Worm (Caenorhabditis elegans) whole organism, L1 larva: ENCODE measurements around the gene W10C6.2.
A peak's percentile ranks its signal among the peaks of the same experiment; 100 is the strongest.

ENCODE experiments used
- C04F5.9 ChIP-seq: sonication (generic microtip); optimal IDR thresholded peaks from 2 replicates; lab custom pipeline; 2016; ENCODE audit warnings: missing genetic modification characterization, missing compliant biosample characterization
- Y116A8C.19 ChIP-seq: sonication (generic microtip); optimal IDR thresholded peaks from 2 replicates; lab custom pipeline; 2016; ENCODE audit warnings: missing compliant biosample characterization, missing genetic modification characterization, borderline replicate concordance
- aha-1 ChIP-seq: fragments of 150-350 bp; optimal IDR thresholded peaks from 2 replicates; lab custom pipeline; 2014; ENCODE audit warnings: missing biosample characterization, missing genetic modification characterization
- ama-1 ChIP-seq: fragments of 150-350 bp; optimal IDR thresholded peaks from 2 replicates; lab custom pipeline; 2014
- ceh-63 ChIP-seq: fragments of 200-800 bp; sonication (Bioruptor generic); optimal IDR thresholded peaks from 2 replicates; lab custom pipeline; 2018; ENCODE audit warnings: mild to moderate bottlenecking, missing genetic modification characterization, missing compliant biosample characterization
- ceh-82 ChIP-seq, 3 experiments: fragments of 150-350 bp in 1 of 3; sonication (generic microtip) in 2 of 3; optimal IDR thresholded peaks; 2 replicates each; lab custom pipeline; 2014 to 2017; ENCODE audit warnings: missing biosample characterization in 3 of 3, missing genetic modification characterization in 3 of 3
- ceh-90 ChIP-seq: sonication (generic microtip); optimal IDR thresholded peaks from 2 replicates; lab custom pipeline; 2016; ENCODE audit warnings: missing genetic modification characterization, missing compliant biosample characterization
- ces-1 ChIP-seq: fragments of 150-350 bp; optimal IDR thresholded peaks from 2 replicates; lab custom pipeline; 2014; ENCODE audit warnings: missing biosample characterization, missing genetic modification reagents, missing genetic modification characterization
- dsc-1 ChIP-seq: sonication (generic microtip); optimal IDR thresholded peaks from 2 replicates; lab custom pipeline; 2016; ENCODE audit warnings: mild to moderate bottlenecking, missing genetic modification characterization, missing compliant biosample characterization
- efl-1 ChIP-seq, 4 experiments: fragments of 150-350 bp; optimal IDR thresholded peaks in 3 of 4; peaks in 1 of 4; 1 replicate in 1 of 4; 2 replicates in 3 of 4; lab custom pipeline; 2014; ENCODE audit warnings: missing biosample characterization in 2 of 4, missing genetic modification characterization in 2 of 4, missing genetic modification reagents in 2 of 4
- efl-3 ChIP-seq: fragments of 200-800 bp; sonication (Bioruptor generic); optimal IDR thresholded peaks from 2 replicates; lab custom pipeline; 2018; ENCODE audit warnings: mild to moderate bottlenecking, missing genetic modification characterization, missing compliant biosample characterization
- egl-27 ChIP-seq, 2 experiments: fragments of 150-350 bp in 1 of 2; sonication (generic microtip); optimal IDR thresholded peaks; 3 replicates each; lab custom pipeline; 2017 to 2018; ENCODE audit warnings: missing biosample characterization in 2 of 2, missing genetic modification characterization in 2 of 2, missing genetic modification reagents in 2 of 2
- elt-2 ChIP-seq: sonication (generic microtip); optimal IDR thresholded peaks from 2 replicates; lab custom pipeline; 2016; ENCODE audit warnings: missing genetic modification characterization, mild to moderate bottlenecking, inconsistent platforms, missing compliant biosample characterization, missing genetic modification reagents
- elt-3 ChIP-seq, 6 experiments: fragments of 150-350 bp in 1 of 6; sonication (generic microtip); optimal IDR thresholded peaks; 2 replicates each; lab custom pipeline; 2017 to 2018; ENCODE audit warnings: missing biosample characterization in 6 of 6, missing genetic modification characterization in 6 of 6, inconsistent platforms in 1 of 6
- ets-5 ChIP-seq: fragments of 200-800 bp; sonication (Bioruptor generic); IDR thresholded peaks from 2 replicates; pipeline ENCODE4 v1.3.6; 2022; ENCODE audit warnings: missing genetic modification characterization, missing compliant biosample characterization
- fos-1 ChIP-seq: fragments of 150-350 bp; optimal IDR thresholded peaks from 2 replicates; lab custom pipeline; 2014; ENCODE audit warnings: missing biosample characterization, missing genetic modification characterization
- hlh-17 ChIP-seq: fragments of 200-800 bp; sonication (Bioruptor generic); optimal IDR thresholded peaks from 2 replicates; lab custom pipeline; 2018; ENCODE audit warnings: missing genetic modification characterization, mild to moderate bottlenecking, missing compliant biosample characterization, moderate library complexity, borderline replicate concordance
- hlh-4 ChIP-seq: sonication (generic microtip); optimal IDR thresholded peaks from 2 replicates; lab custom pipeline; 2016; ENCODE audit warnings: mild to moderate bottlenecking, missing genetic modification characterization, missing compliant biosample characterization
- hpl-2 ChIP-seq: fragments of 150-350 bp; optimal IDR thresholded peaks from 2 replicates; lab custom pipeline; 2014; ENCODE audit warnings: missing biosample characterization, missing genetic modification reagents, missing genetic modification characterization
- irx-1 ChIP-seq: sonication (generic microtip); optimal IDR thresholded peaks from 2 replicates; lab custom pipeline; 2016; ENCODE audit warnings: missing genetic modification characterization, missing compliant biosample characterization
- isw-1 ChIP-seq: fragments of 200-800 bp; sonication (Bioruptor generic); IDR thresholded peaks from 2 replicates; pipeline ENCODE4 v1.3.6; 2022; ENCODE audit warnings: missing genetic modification characterization, missing compliant biosample characterization
- jun-1 ChIP-seq: fragments of 150-350 bp; optimal IDR thresholded peaks from 2 replicates; lab custom pipeline; 2014; ENCODE audit warnings: missing biosample characterization, missing genetic modification reagents, missing genetic modification characterization
- lin-13 ChIP-seq: fragments of 150-350 bp; optimal IDR thresholded peaks from 2 replicates; lab custom pipeline; 2014; ENCODE audit warnings: missing biosample characterization, missing genetic modification reagents, missing genetic modification characterization
- lin-14 ChIP-seq: fragments of 200-800 bp; sonication (Bioruptor generic); optimal IDR thresholded peaks from 2 replicates; lab custom pipeline; 2018; ENCODE audit warnings: mild to moderate bottlenecking, missing genetic modification characterization, moderate library complexity, missing compliant biosample characterization
- lin-35 ChIP-seq, 2 experiments: fragments of 150-350 bp; optimal IDR thresholded peaks; 2 replicates each; lab custom pipeline; 2014; ENCODE audit warnings: missing biosample characterization in 2 of 2, missing genetic modification characterization in 2 of 2, missing genetic modification reagents in 2 of 2
- lir-3 ChIP-seq: sonication (generic microtip); optimal IDR thresholded peaks from 2 replicates; lab custom pipeline; 2016; ENCODE audit warnings: mild to moderate bottlenecking, missing genetic modification characterization, moderate library complexity, missing compliant biosample characterization; ENCODE audit not compliant: poor library complexity
- lsy-2 ChIP-seq, 2 experiments: fragments of 150-350 bp; optimal IDR thresholded peaks; 2 replicates each; lab custom pipeline; 2014; ENCODE audit warnings: missing biosample characterization in 2 of 2, missing genetic modification characterization in 2 of 2
- mab-9 ChIP-seq: fragments of 200-800 bp; sonication (Bioruptor generic); IDR thresholded peaks from 2 replicates; pipeline ENCODE4 v1.3.6; 2022; ENCODE audit warnings: missing genetic modification reagents, missing genetic modification characterization, missing compliant biosample characterization
- mdl-1 ChIP-seq, 2 experiments: fragments of 150-350 bp; optimal IDR thresholded peaks; 2 replicates each; lab custom pipeline; 2014 to 2017; ENCODE audit warnings: missing biosample characterization in 2 of 2, missing genetic modification characterization in 2 of 2, inconsistent platforms in 1 of 2
- nhr-11 ChIP-seq: fragments of 150-350 bp; optimal IDR thresholded peaks from 2 replicates; lab custom pipeline; 2014; ENCODE audit warnings: missing biosample characterization, missing genetic modification characterization
- nhr-237 ChIP-seq: fragments of 150-350 bp; optimal IDR thresholded peaks from 2 replicates; lab custom pipeline; 2014; ENCODE audit warnings: missing biosample characterization, missing genetic modification characterization
- nhr-28 ChIP-seq: fragments of 150-350 bp; optimal IDR thresholded peaks from 2 replicates; lab custom pipeline; 2014; ENCODE audit warnings: missing biosample characterization, missing genetic modification characterization
- nhr-71 ChIP-seq: sonication (generic microtip); optimal IDR thresholded peaks from 2 replicates; lab custom pipeline; 2016; ENCODE audit warnings: mild to moderate bottlenecking, missing genetic modification characterization, moderate library complexity, missing compliant biosample characterization
- nhr-76 ChIP-seq: sonication (generic microtip); optimal IDR thresholded peaks from 2 replicates; lab custom pipeline; 2017; ENCODE audit warnings: missing biosample characterization, missing genetic modification characterization
- nhr-77 ChIP-seq: fragments of 150-350 bp; optimal IDR thresholded peaks from 2 replicates; lab custom pipeline; 2014; ENCODE audit warnings: missing biosample characterization, missing genetic modification characterization
- nhr-85 ChIP-seq: sonication (generic microtip); peaks from one replicate; lab custom pipeline; 2016; ENCODE audit warnings: missing genetic modification characterization, inconsistent platforms, missing compliant biosample characterization
- nhr-90 ChIP-seq: sonication (generic microtip); optimal IDR thresholded peaks from 2 replicates; lab custom pipeline; 2016; ENCODE audit warnings: mild to moderate bottlenecking, missing genetic modification characterization, missing compliant biosample characterization; ENCODE audit not compliant: poor library complexity
- rnt-1 ChIP-seq: sonication (generic microtip); optimal IDR thresholded peaks from 2 replicates; lab custom pipeline; 2016; ENCODE audit warnings: mild to moderate bottlenecking, missing genetic modification characterization, moderate library complexity, missing compliant biosample characterization
- skn-1 ChIP-seq: fragments of 150-350 bp; optimal IDR thresholded peaks from 2 replicates; lab custom pipeline; 2014; ENCODE audit warnings: missing biosample characterization, missing genetic modification characterization
- snpc-4 ChIP-seq: fragments of 150-350 bp; optimal IDR thresholded peaks from 2 replicates; lab custom pipeline; 2014; ENCODE audit warnings: missing biosample characterization, missing genetic modification characterization
- snu-23 ChIP-seq: sonication (generic microtip); optimal IDR thresholded peaks from 2 replicates; lab custom pipeline; 2016; ENCODE audit warnings: missing genetic modification characterization, missing compliant biosample characterization
- sptf-1 ChIP-seq: fragments of 150-350 bp; optimal IDR thresholded peaks from 2 replicates; lab custom pipeline; 2014; ENCODE audit warnings: missing biosample characterization, missing genetic modification characterization
- sup-37 ChIP-seq: fragments of 200-800 bp; sonication (Bioruptor generic); optimal IDR thresholded peaks from 2 replicates; lab custom pipeline; 2018; ENCODE audit warnings: mild to moderate bottlenecking, missing genetic modification characterization, missing compliant biosample characterization
- tbx-2 ChIP-seq: sonication (generic microtip); optimal IDR thresholded peaks from 2 replicates; lab custom pipeline; 2016; ENCODE audit warnings: missing genetic modification characterization, missing compliant biosample characterization
- tlp-1 ChIP-seq: fragments of 150-350 bp; optimal IDR thresholded peaks from 2 replicates; lab custom pipeline; 2014; ENCODE audit warnings: missing biosample characterization, missing genetic modification characterization
- unc-130 ChIP-seq: fragments of 150-350 bp; optimal IDR thresholded peaks from 2 replicates; lab custom pipeline; 2017; ENCODE audit warnings: missing biosample characterization, missing genetic modification characterization, inconsistent platforms
- unc-62 ChIP-seq: fragments of 150-350 bp; optimal IDR thresholded peaks from 2 replicates; lab custom pipeline; 2014; ENCODE audit warnings: missing biosample characterization, missing genetic modification reagents, missing genetic modification characterization
- unc-98 ChIP-seq: fragments of 200-800 bp; sonication (Bioruptor generic); IDR thresholded peaks from 2 replicates; pipeline ENCODE4 v1.3.6; 2022; ENCODE audit warnings: missing genetic modification characterization, missing compliant biosample characterization
- xbp-1 ChIP-seq: sonication (generic microtip); optimal IDR thresholded peaks from 2 replicates; lab custom pipeline; 2016; ENCODE audit warnings: missing genetic modification characterization, missing compliant biosample characterization
- zip-4 ChIP-seq: fragments of 200-800 bp; sonication (Bioruptor generic); optimal IDR thresholded peaks from 2 replicates; lab custom pipeline; 2018; ENCODE audit warnings: mild to moderate bottlenecking, missing genetic modification characterization, moderate library complexity, missing compliant biosample characterization
- ztf-4 ChIP-seq: fragments of 150-350 bp; optimal IDR thresholded peaks from 2 replicates; lab custom pipeline; 2014; ENCODE audit warnings: missing biosample characterization, missing genetic modification characterization

The W10C6.2 gene

DNA sequence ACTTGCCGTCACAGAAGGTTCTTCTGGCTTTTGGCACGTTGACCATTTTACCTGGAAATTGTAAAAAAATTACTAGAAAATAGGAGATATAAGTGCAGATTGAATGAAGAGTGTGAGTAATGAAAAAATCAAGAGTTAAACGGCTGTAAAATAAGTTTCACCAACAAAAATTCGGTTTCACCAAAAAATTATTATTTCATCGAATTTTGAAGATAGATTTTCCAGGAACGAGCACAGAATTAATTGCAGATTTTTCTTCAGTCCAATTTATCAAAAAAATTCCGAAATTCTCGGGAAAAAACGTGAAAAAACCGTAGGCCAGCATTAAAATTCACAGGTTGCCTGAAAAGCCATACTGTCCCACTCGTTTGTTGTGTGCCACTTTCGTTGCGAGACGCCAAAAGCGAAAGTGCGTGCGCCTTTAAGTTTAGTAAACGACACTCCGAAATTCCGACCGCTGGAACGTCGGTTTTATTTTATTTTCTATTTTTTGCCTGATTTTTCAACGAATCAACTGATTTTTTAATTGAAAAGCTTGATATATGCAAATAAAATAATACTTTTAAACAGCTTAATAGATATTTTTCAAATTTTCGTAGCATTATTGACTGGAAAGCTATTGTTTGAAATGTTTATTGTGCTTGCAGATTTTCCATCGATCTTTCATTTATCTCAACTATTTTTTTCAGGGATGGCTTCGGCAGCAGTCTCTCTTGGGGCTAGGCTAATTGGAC lies 24.4 kb downstream of the W10C6.2 start, which contains the start of the genes rpl-36.A and nuo-1 (continued):
- TF ChIP-seq lsy-2 (tag; optimal IDR thresholded peaks at IDR 0.05; lab: Kevin White, UChicago) (peak; percentile 98 to 99), elt-3 (tag; optimal IDR thresholded peaks at IDR 0.05; lab: Kevin White, UChicago) (peak in 3 of 6 experiments; percentile 3 to 83 (median 41)), lin-14 (GFP tag; lab: Kevin White, UChicago) (peak; percentile 88), irx-1 (tag; lab: Kevin White, UChicago) (peak; percentile 51), unc-98 (GFP tag; lab: Robert Waterston, UW) (no peak), dsc-1 (tag; lab: Kevin White, UChicago) (peak; percentile 55), lir-3 (tag; lab: Kevin White, UChicago) (peak; percentile 51), sup-37 (GFP tag; lab: Kevin White, UChicago) (no peak), ztf-4 (tag; lab: Kevin White, UChicago) (peak; percentile 3), ets-5 (no peak), ces-1 (no peak), ceh-63 (GFP tag; lab: Kevin White, UChicago) (no peak), mab-9 (no peak), nhr-77 (tag; lab: Kevin White, UChicago) (peak; percentile 76), ceh-82 (tag; optimal IDR thresholded peaks at IDR 0.05; lab: Kevin White, UChicago) (peak; percentile 58 to 92 (median 76)), unc-62 (GFP tag; lab: Kevin White, UChicago) (no peak), lin-35 (GFP tag; optimal IDR thresholded peaks at IDR 0.05; lab: Kevin White, UChicago) (peak; percentile 88 to 93), nhr-237 (tag; lab: Kevin White, UChicago) (peak; percentile 56), Y116A8C.19 (tag; lab: Kevin White, UChicago) (no peak), elt-2 (tag; lab: Kevin White, UChicago) (no peak), ama-1 (lab: Kevin White, UChicago) (no peak), hlh-4 (tag; lab: Kevin White, UChicago) (no peak), unc-130 (tag; lab: Kevin White, UChicago) (peak; percentile 94), nhr-76 (tag; lab: Kevin White, UChicago) (no peak), lin-13 (GFP tag; lab: Kevin White, UChicago) (peak; percentile 79), ceh-90 (tag; lab: Kevin White, UChicago) (no peak), efl-1 (optimal IDR thresholded peaks at IDR 0.05; lab: Kevin White, UChicago) (peak; percentile 88 to 91), efl-1 (GFP tag; optimal IDR thresholded peaks at IDR 0.05 in 1 of 2; lab: Kevin White, UChicago) (peak; percentile 82 to 98), skn-1 (tag; lab: Kevin White, UChicago) (peak; percentile 84), nhr-85 (tag; lab: Kevin White, UChicago) (peak; percentile 87), mdl-1 (tag; optimal IDR thresholded peaks at IDR 0.05; lab: Kevin White, UChicago) (peak in 1 of 2 experiments; percentile 79), aha-1 (tag; lab: Kevin White, UChicago) (no peak), tlp-1 (no peak), sptf-1 (tag; lab: Kevin White, UChicago) (no peak), nhr-71 (tag; lab: Kevin White, UChicago) (peak; percentile 88), jun-1 (peak; percentile 69), tbx-2 (peak; percentile 77), isw-1 (GFP tag; lab: Robert Waterston, UW) (peak; percentile 85), fos-1 (tag; lab: Kevin White, UChicago) (peak; percentile 73), nhr-11 (tag; lab: Kevin White, UChicago) (peak; percentile 4), efl-3 (GFP tag; lab: Kevin White, UChicago) (no peak), hlh-17 (no peak), zip-4 (GFP tag; lab: Kevin White, UChicago) (no peak), C04F5.9 (tag; lab: Kevin White, UChicago) (peak; percentile 38), snu-23 (peak; percentile 91), nhr-28 (no peak), nhr-90 (tag; lab: Kevin White, UChicago) (peak; percentile 54), egl-27 (tag; optimal IDR thresholded peaks at IDR 0.05; lab: Kevin White, UChicago) (no peak), rnt-1 (peak; percentile 84), snpc-4 (tag; lab: Kevin White, UChicago) (peak; percentile 61), xbp-1 (tag; lab: Kevin White, UChicago) (peak; percentile 79), hpl-2 (GFP tag; lab: Kevin White, UChicago) (peak; percentile 55)
